Worm (Caenorhabditis elegans) whole organism, young adult: Measurements from ENCODE around the gene Y69H2.3.

Experiments used
- B0019.2 ChIP-seq: fragments of 200-800 bp; sonication (Bioruptor generic); conservative IDR thresholded peaks from 2 replicates; pipeline ENCODE4 v1.3.6; 2022; ENCODE audit warnings: missing genetic modification reagents, missing genetic modification characterization, missing compliant biosample characterization
- B0261.1 ChIP-seq: sonication (generic microtip); optimal IDR thresholded peaks from 2 replicates; lab custom pipeline; 2016; ENCODE audit warnings: mild to moderate bottlenecking, missing genetic modification characterization, moderate library complexity, missing compliant biosample characterization
- C17E4.6 ChIP-seq: fragments of 200-800 bp; sonication (Bioruptor generic); IDR thresholded peaks from 2 replicates; pipeline ENCODE4 v1.3.6; 2022; ENCODE audit warnings: missing genetic modification reagents, missing genetic modification characterization, missing compliant biosample characterization
- F10E7.11 ChIP-seq: sonication (generic microtip); optimal IDR thresholded peaks from 2 replicates; lab custom pipeline; 2017; ENCODE audit warnings: mild to moderate bottlenecking, missing genetic modification characterization, moderate library complexity, missing compliant biosample characterization
- F22D6.2 ChIP-seq: sonication (generic microtip); optimal IDR thresholded peaks from 2 replicates; lab custom pipeline; 2016; ENCODE audit warnings: mild to moderate bottlenecking, missing genetic modification characterization, missing compliant biosample characterization
- F55B11.4 ChIP-seq: sonication (generic microtip); optimal IDR thresholded peaks from 2 replicates; lab custom pipeline; 2016; ENCODE audit warnings: missing compliant biosample characterization, missing genetic modification characterization, borderline replicate concordance; ENCODE audit not compliant: insufficient read depth
- F57C9.4 ChIP-seq: sonication (generic microtip); optimal IDR thresholded peaks from 2 replicates; lab custom pipeline; 2017; ENCODE audit warnings: mild to moderate bottlenecking, missing genetic modification characterization, missing compliant biosample characterization
- K12H6.12 ChIP-seq: fragments of 200-800 bp; sonication (Bioruptor generic); optimal IDR thresholded peaks from 2 replicates; lab custom pipeline; 2018; ENCODE audit warnings: mild to moderate bottlenecking, missing genetic modification characterization, missing compliant biosample characterization
- Y53F4B.3 ChIP-seq: fragments of 200-800 bp; sonication (Bioruptor generic); IDR thresholded peaks from 2 replicates; pipeline ENCODE4 v1.3.6; 2022; ENCODE audit warnings: missing genetic modification reagents, missing genetic modification characterization, missing compliant biosample characterization
- Y56A3A.18 ChIP-seq: fragments of 200-800 bp; sonication (Bioruptor generic); IDR thresholded peaks from 2 replicates; pipeline ENCODE4 v1.3.6; 2022; ENCODE audit warnings: missing genetic modification reagents, missing genetic modification characterization, missing compliant biosample characterization
- Y79H2A.3 ChIP-seq: fragments of 200-800 bp; sonication (Bioruptor generic); conservative IDR thresholded peaks from 2 replicates; pipeline ENCODE4 v1.3.6; 2022; ENCODE audit warnings: missing genetic modification reagents, missing genetic modification characterization, missing compliant biosample characterization
- Y95B8A.8 ChIP-seq: fragments of 200-800 bp; sonication (Bioruptor generic); IDR thresholded peaks from 2 replicates; pipeline ENCODE4 v1.3.6; 2022; ENCODE audit warnings: missing genetic modification reagents, missing genetic modification characterization, missing compliant biosample characterization
- aptf-2 ChIP-seq: fragments of 200-800 bp; sonication (Bioruptor generic); conservative IDR thresholded peaks from 2 replicates; pipeline ENCODE4 v1.3.6; 2022; ENCODE audit warnings: missing genetic modification reagents, missing genetic modification characterization, missing compliant biosample characterization
- ccch-3 ChIP-seq: fragments of 200-800 bp; sonication (Bioruptor generic); optimal IDR thresholded peaks from 2 replicates; lab custom pipeline; 2018; ENCODE audit warnings: mild to moderate bottlenecking, missing genetic modification characterization, missing compliant biosample characterization
- cebp-2 ChIP-seq: fragments of 200-800 bp; sonication (Bioruptor generic); IDR thresholded peaks from 2 replicates; pipeline ENCODE4 v1.3.6; 2022; ENCODE audit warnings: missing genetic modification characterization, missing compliant biosample characterization
- ceh-58 ChIP-seq: fragments of 200-800 bp; sonication (Bioruptor generic); IDR thresholded peaks from 2 replicates; pipeline ENCODE4 v1.3.6; 2022; ENCODE audit warnings: missing genetic modification characterization, missing compliant biosample characterization
- chd-7 ChIP-seq: sonication (generic microtip); optimal IDR thresholded peaks from 2 replicates; lab custom pipeline; 2016; ENCODE audit warnings: mild to moderate bottlenecking, missing genetic modification characterization, moderate library complexity, missing compliant biosample characterization
- hrde-1 ChIP-seq: sonication (generic microtip); optimal IDR thresholded peaks from 2 replicates; lab custom pipeline; 2016; ENCODE audit warnings: missing genetic modification characterization, mild to moderate bottlenecking, missing compliant biosample characterization, moderate library complexity, missing genotype, missing genetic modification reagents, borderline replicate concordance
- lin-35 ChIP-seq, 3 experiments: fragments of 150-350 bp in 2 of 3; sonication (generic microtip) in 1 of 3; optimal IDR thresholded peaks; 2 replicates each; lab custom pipeline; 2014 to 2018; ENCODE audit warnings: missing biosample characterization in 3 of 3, missing genetic modification characterization in 3 of 3, missing genetic modification reagents in 3 of 3
- lir-1 ChIP-seq: fragments of 200-800 bp; sonication (Bioruptor generic); conservative IDR thresholded peaks from 2 replicates; pipeline ENCODE4 v1.3.6; 2022; ENCODE audit warnings: missing genetic modification reagents, missing genetic modification characterization, missing compliant biosample characterization
- madf-10 ChIP-seq: sonication (generic microtip); optimal IDR thresholded peaks from 2 replicates; lab custom pipeline; 2016; ENCODE audit warnings: mild to moderate bottlenecking, missing genetic modification characterization, missing compliant biosample characterization
- nfya-2 ChIP-seq: fragments of 200-800 bp; sonication (Bioruptor generic); IDR thresholded peaks from 2 replicates; pipeline ENCODE4 v1.3.6; 2022; ENCODE audit warnings: missing genetic modification reagents, missing genetic modification characterization, missing compliant biosample characterization
- rcor-1 ChIP-seq: fragments of 200-800 bp; sonication (Bioruptor generic); IDR thresholded peaks from 2 replicates; pipeline ENCODE4 v1.3.6; 2022; ENCODE audit warnings: missing genetic modification reagents, missing genetic modification characterization, missing compliant biosample characterization
- rec-8 ChIP-seq, 2 experiments: sonication (generic microtip); optimal IDR thresholded peaks; 2 replicates each; lab custom pipeline; 2016; ENCODE audit warnings: mild to moderate bottlenecking in 2 of 2, missing genetic modification characterization in 2 of 2, missing genetic modification reagents in 2 of 2, missing genotype in 2 of 2, missing biosample characterization in 1 of 2, missing compliant biosample characterization in 1 of 2, moderate library complexity in 1 of 2
- sdz-38 ChIP-seq: sonication (generic microtip); optimal IDR thresholded peaks from 2 replicates; lab custom pipeline; 2016; ENCODE audit warnings: missing genotype, missing genetic modification characterization, missing compliant biosample characterization
- snpc-3.4 ChIP-seq: sonication (generic microtip); optimal IDR thresholded peaks from 2 replicates; lab custom pipeline; 2017; ENCODE audit warnings: missing genetic modification characterization, mild to moderate bottlenecking, missing compliant biosample characterization, antibody characterized with exemption, moderate library complexity, missing genotype, missing genetic modification reagents
- unc-130 ChIP-seq: sonication (generic microtip); optimal IDR thresholded peaks from 2 replicates; lab custom pipeline; 2016; ENCODE audit warnings: missing genetic modification reagents, missing genetic modification characterization, missing compliant biosample characterization
- zfh-2 ChIP-seq: fragments of 200-800 bp; sonication (Bioruptor generic); conservative IDR thresholded peaks from 2 replicates; pipeline ENCODE4 v1.3.6; 2022; ENCODE audit warnings: missing genetic modification reagents, missing genetic modification characterization, missing compliant biosample characterization
- ztf-25 ChIP-seq: fragments of 200-800 bp; sonication (Bioruptor generic); IDR thresholded peaks from 2 replicates; pipeline ENCODE4 v1.3.6; 2022; ENCODE audit warnings: missing genetic modification reagents, missing genetic modification characterization, missing compliant biosample characterization
- ztf-28 ChIP-seq: fragments of 200-800 bp; sonication (Bioruptor generic); IDR thresholded peaks from 2 replicates; pipeline ENCODE4 v1.3.6; 2022; ENCODE audit warnings: missing genetic modification reagents, missing genetic modification characterization, missing compliant biosample characterization

The Y69H2.3 gene

ce11 chrV:18658914-18659313 is 5.0 kb downstream of the Y69H2.3 start:
- TF ChIP-seq rec-8 (tag; optimal IDR thresholded peaks at IDR 0.05; lab: Kevin White, UChicago) (no peak), F57C9.4 (no peak), F10E7.11 (tag; lab: Kevin White, UChicago) (no peak), K12H6.12 (tag; lab: Kevin White, UChicago) (no peak), F22D6.2 (tag; lab: Kevin White, UChicago) (no peak), chd-7 (tag; lab: Kevin White, UChicago) (no peak), lin-35 (GFP tag; optimal IDR thresholded peaks at IDR 0.05; lab: Kevin White, UChicago) (no peak), B0261.1 (no peak), ztf-25 (GFP tag; lab: Robert Waterston, UW) (0 out of 2 replicates have a peak, but pooled peaks have one; percentile 36), lir-1 (GFP tag; lab: Robert Waterston, UW) (no peak), zfh-2 (peak; percentile 77), snpc-3.4 (tag; lab: Kevin White, UChicago) (no peak), aptf-2 (GFP tag; lab: Robert Waterston, UW) (no peak), B0019.2 (GFP tag; lab: Robert Waterston, UW) (no peak), ccch-3 (GFP tag; lab: Kevin White, UChicago) (no peak), nfya-2 (GFP tag; lab: Robert Waterston, UW) (no peak)

- peak; percentile 63 for TF ChIP-seq zfh-2
- no peak for TF ChIP-seq Y79H2A.3 (GFP tag; lab: Robert Waterston, UW)
- no peak for TF ChIP-seq C17E4.6 (GFP tag; lab: Robert Waterston, UW)
- TF ChIP-seq cebp-2 (GFP tag; lab: Robert Waterston, UW), result no peak
These were observed 6.5 kb downstream of the Y69H2.3 start for ce11 chrV:18657391-18657790.

ce11 chrV:18656363-18656762 is 7.6 kb downstream of the Y69H2.3 start:
- TF ChIP-seq zfh-2, result peak; percentile 58
- no peak for TF ChIP-seq Y79H2A.3 (GFP tag; lab: Robert Waterston, UW)
- TF ChIP-seq Y53F4B.3 (GFP tag; lab: Robert Waterston, UW), result no peak

ce11 chrV:18650043-18650442 is 13.9 kb downstream of the Y69H2.3 start, which contains the start of gene egas-2:
egas-2 (plus strand) TSS chrV:18650343.
- TF ChIP-seq F22D6.2 (tag; lab: Kevin White, UChicago) (no peak), hrde-1 (no peak), F57C9.4 (no peak)

- TF ChIP-seq B0261.1 (no peak), unc-130 (GFP tag; lab: Kevin White, UChicago) (no peak), aptf-2 (GFP tag; lab: Robert Waterston, UW) (no peak), sdz-38 (tag; lab: Kevin White, UChicago) (no peak), F55B11.4 (tag; lab: Kevin White, UChicago) (no peak), rcor-1 (GFP tag; lab: Robert Waterston, UW) (no peak), madf-10 (tag; lab: Kevin White, UChicago) (no peak), ztf-28 (GFP tag; lab: Robert Waterston, UW) (no peak), F22D6.2 (tag; lab: Kevin White, UChicago) (no peak), Y95B8A.8 (no peak), Y56A3A.18 (GFP tag; lab: Robert Waterston, UW) (no peak), ceh-58 (GFP tag; lab: Robert Waterston, UW) (no peak)
These were observed 19.7 kb downstream of the Y69H2.3 start for ce11 chrV:18644258-18644657.
